Fruit fly (Drosophila melanogaster) whole organism, embryonic: ENCODE results near the gene nol.

Experiments
- Awh ChIP-seq: fragments of 200-800 bp; sonication (Bioruptor generic); IDR thresholded peaks from 2 replicates; pipeline ENCODE4, ENCODE4 v1.3.6; 2022; ENCODE audit warnings: missing biosample characterization, missing genetic modification characterization
- CG16813 ChIP-seq: fragments of 200-800 bp; sonication (Bioruptor generic); IDR thresholded peaks from 3 replicates; pipeline ENCODE4 v1.3.6; 2022; ENCODE audit warnings: missing biosample characterization, missing genetic modification characterization; ENCODE audit not compliant: partially characterized antibody
- CG17829 ChIP-seq: fragments of 200-800 bp; optimal IDR thresholded peaks from 2 replicates; lab custom pipeline; 2019; ENCODE audit warnings: missing biosample characterization, mild to moderate bottlenecking, missing genetic modification characterization, moderate library complexity
- CG8290 ChIP-seq, 3 experiments: fragments of 200-800 bp; sonication (Bioruptor generic); optimal IDR thresholded peaks; 2 replicates each; lab custom pipeline; 2016 to 2019; ENCODE audit warnings: missing biosample characterization in 3 of 3, missing genetic modification characterization in 3 of 3, mild to moderate bottlenecking in 2 of 3, moderate library complexity in 1 of 3
- dysf ChIP-seq: fragments of 200-800 bp; sonication (Bioruptor generic); IDR thresholded peaks from 3 replicates; pipeline ENCODE4 v1.3.6; 2022; ENCODE audit warnings: missing biosample characterization, missing genetic modification characterization

DNA sequence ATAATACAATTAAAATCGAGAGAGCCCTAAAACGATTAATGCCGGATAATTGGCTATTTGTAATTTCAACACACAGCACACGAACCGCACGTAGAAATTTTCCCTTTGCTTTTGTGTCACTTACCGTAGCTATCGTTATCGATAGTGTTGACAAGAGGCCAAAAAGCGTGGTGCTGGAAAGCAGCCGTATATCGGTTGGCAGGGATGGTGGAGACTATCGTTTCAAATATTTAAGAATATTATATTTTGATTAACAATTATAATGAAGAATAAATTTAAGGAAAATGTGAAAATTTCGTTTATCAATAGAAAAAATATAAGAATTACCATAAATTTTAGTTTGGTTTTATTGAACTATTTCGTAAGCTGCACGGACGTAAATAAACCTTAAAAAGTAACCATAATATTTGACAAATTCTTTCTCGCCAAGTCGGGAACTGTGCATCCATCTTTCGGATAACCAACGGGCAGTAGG, 37.6 kb upstream of the nol start, which contains the start of gene JIL-1:
- peak; percentile 59 for TF ChIP-seq CG8290 (GFP tag; optimal IDR thresholded peaks at IDR 0.05; lab: Kevin White, UChicago)
- peak; percentile 9 to 74 for TF ChIP-seq CG8290 (tag; optimal IDR thresholded peaks at IDR 0.05; lab: Kevin White, UChicago)
- TF ChIP-seq CG17829 (tag; lab: Kevin White, UChicago) = peak; percentile 55
- no peak for TF ChIP-seq Awh (GFP tag; lab: Robert Waterston, UW)
- TF ChIP-seq dysf (GFP tag; lab: Robert Waterston, UW) = peak; percentile 75
- TF ChIP-seq CG16813 = peak; percentile 89
